Comparison of ENCODE assay signal across 1 worm cellular context in genomic region chrIII:1131532-1131931, ce11.
A peak's percentile ranks its signal among the peaks of the same experiment; 100 is the strongest.
TF ChIP-seq lines count a peak whose summit lies in the region.

No protein-coding gene starts in this region.

TF ChIP-seq in whole organism, L1 larva, 84 proteins besides CTCF, POLR2A, EP300 and RAD21 (continued from another document):
- TF ChIP-seq snu-23 (GFP tag; optimal IDR thresholded peaks at IDR 0.05; lab: Kevin White, UChicago) (no peak), nhr-77 (tag; optimal IDR thresholded peaks at IDR 0.05; lab: Kevin White, UChicago) (no peak), nhr-76 (tag; optimal IDR thresholded peaks at IDR 0.05; lab: Kevin White, UChicago) (no peak), nhr-28 (tag; optimal IDR thresholded peaks at IDR 0.05; lab: Kevin White, UChicago) (no peak), efl-1 (optimal IDR thresholded peaks at IDR 0.05; lab: Kevin White, UChicago) (no peak), efl-1 (GFP tag; optimal IDR thresholded peaks at IDR 0.05 in 1 of 2; lab: Kevin White, UChicago) (peak in 1 of 2 experiments; percentile 59), nhr-19 (GFP tag; conservative IDR thresholded peaks at IDR 0.05; lab: Robert Waterston, UW) (no peak), lsy-2 (tag; optimal IDR thresholded peaks at IDR 0.05; lab: Kevin White, UChicago) (no peak), tbx-2 (tag; optimal IDR thresholded peaks at IDR 0.05; lab: Kevin White, UChicago) (peak; percentile 8), nhr-71 (tag; optimal IDR thresholded peaks at IDR 0.05; lab: Kevin White, UChicago) (peak; percentile 19), pqm-1 (tag; optimal IDR thresholded peaks at IDR 0.05; lab: Kevin White, UChicago) (no peak), nhr-47 (tag; optimal IDR thresholded peaks at IDR 0.05; lab: Kevin White, UChicago) (peak; percentile 24), zip-4 (GFP tag; optimal IDR thresholded peaks at IDR 0.05; lab: Kevin White, UChicago) (no peak), F16B12.6 (tag; optimal IDR thresholded peaks at IDR 0.05; lab: Kevin White, UChicago) (no peak)
TF ChIP-seq in whole organism, L1 larva: peak in this region for 5.
